Worm (Caenorhabditis elegans) whole organism, L2 larva: ENCODE measurements around the gene F44A6.3.

Experiments used
- ZK546.5 ChIP-seq: sonication (generic microtip); optimal IDR thresholded peaks from 2 replicates; lab custom pipeline; 2017; ENCODE audit warnings: missing biosample characterization, missing genetic modification characterization
- egl-27 ChIP-seq: sonication (generic microtip); optimal IDR thresholded peaks from 3 replicates; lab custom pipeline; 2017; ENCODE audit warnings: missing biosample characterization, missing genetic modification reagents, missing genetic modification characterization
- fos-1 ChIP-seq: fragments of 150-350 bp; optimal IDR thresholded peaks from 2 replicates; lab custom pipeline; 2014; ENCODE audit warnings: missing biosample characterization, missing genetic modification characterization
- gmeb-1 ChIP-seq: fragments of 150-350 bp; optimal IDR thresholded peaks from 2 replicates; lab custom pipeline; 2014; ENCODE audit warnings: missing biosample characterization, missing genetic modification characterization
- nhr-12 ChIP-seq: fragments of 150-350 bp; optimal IDR thresholded peaks from 2 replicates; lab custom pipeline; 2014; ENCODE audit warnings: missing biosample characterization, missing genetic modification characterization
- nhr-77 ChIP-seq: fragments of 150-350 bp; optimal IDR thresholded peaks from 2 replicates; lab custom pipeline; 2014; ENCODE audit warnings: missing biosample characterization, missing genetic modification characterization
- peb-1 ChIP-seq: fragments of 150-350 bp; optimal IDR thresholded peaks from 2 replicates; lab custom pipeline; 2014; ENCODE audit warnings: missing biosample characterization, missing genetic modification characterization
- skn-1 ChIP-seq: sonication (generic microtip); optimal IDR thresholded peaks from 2 replicates; lab custom pipeline; 2017; ENCODE audit warnings: missing biosample characterization, missing genetic modification characterization
- snpc-4 ChIP-seq: fragments of 150-350 bp; optimal IDR thresholded peaks from 2 replicates; lab custom pipeline; 2014; ENCODE audit warnings: missing biosample characterization, missing genetic modification characterization
- ztf-11 ChIP-seq: sonication (generic microtip); optimal IDR thresholded peaks from 2 replicates; lab custom pipeline; 2017; ENCODE audit warnings: missing biosample characterization, missing genetic modification characterization

DNA sequence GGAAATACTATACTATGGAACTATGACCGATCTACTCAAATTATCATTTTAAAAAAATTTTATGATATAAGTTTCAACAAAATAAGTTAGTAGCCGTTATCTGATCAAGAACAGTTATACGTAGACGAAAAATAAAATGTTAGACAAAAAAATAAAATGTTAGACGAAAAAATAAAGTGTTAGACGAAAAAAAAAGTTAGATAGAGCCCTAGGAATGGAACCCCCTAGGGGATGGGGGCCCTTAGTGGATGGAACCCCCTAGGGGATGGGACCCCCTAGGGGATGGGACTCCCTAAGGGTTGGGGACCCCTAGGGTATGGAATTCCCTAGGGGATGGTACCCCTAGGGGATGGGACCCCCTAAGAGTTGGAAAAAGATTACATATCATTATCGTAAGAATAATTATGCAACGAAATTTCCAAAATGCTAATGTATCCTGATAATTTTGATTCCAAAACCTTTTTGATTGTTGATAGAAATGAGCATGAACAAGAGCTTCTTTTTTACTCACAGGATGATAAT is 6.7 kb downstream of the F44A6.3 start:
- no peak for TF ChIP-seq ztf-11 (tag; lab: Kevin White, UChicago)
- no peak for TF ChIP-seq egl-27
- TF ChIP-seq fos-1 = no peak
- no peak for TF ChIP-seq nhr-12
- no peak for TF ChIP-seq snpc-4
- no peak for TF ChIP-seq nhr-77 (tag; lab: Kevin White, UChicago)
- TF ChIP-seq gmeb-1 = no peak
- no peak for TF ChIP-seq skn-1 (tag; lab: Kevin White, UChicago)
- TF ChIP-seq peb-1 (tag; lab: Kevin White, UChicago) = no peak
- TF ChIP-seq ZK546.5 = no peak
